Fruit fly (Drosophila melanogaster) whole organism, embryonic: Measurements from ENCODE around the gene PIP4K.

ENCODE experiments used
- CG12104 ChIP-seq: fragments of 200-800 bp; sonication (Bioruptor generic); optimal IDR thresholded peaks from 3 replicates; lab custom pipeline; 2016; ENCODE audit warnings: missing biosample characterization, missing genetic modification characterization
- CG6813 ChIP-seq: fragments of 200-800 bp; sonication (Bioruptor generic); optimal IDR thresholded peaks from 2 replicates; lab custom pipeline; 2017; ENCODE audit warnings: missing biosample characterization, missing genetic modification characterization, mild to moderate bottlenecking, moderate library complexity, missing genetic modification reagents
- Hmr ChIP-seq: fragments of 200-800 bp; sonication (Bioruptor generic); optimal IDR thresholded peaks from 3 replicates; lab custom pipeline; 2017; ENCODE audit warnings: mild to moderate bottlenecking, missing biosample characterization, missing genetic modification reagents, missing genetic modification characterization
- cad ChIP-seq: fragments of >200 bp; optimal IDR thresholded peaks from 2 replicates; lab custom pipeline; 2017; ENCODE audit warnings: missing biosample characterization, missing genetic modification characterization
- unc-4 ChIP-seq: fragments of 200-800 bp; sonication (Bioruptor generic); IDR thresholded peaks from 2 replicates; pipeline ENCODE4 v1.3.6; 2022; ENCODE audit warnings: missing biosample characterization, missing genetic modification characterization; ENCODE audit not compliant: partially characterized antibody

- no peak for TF ChIP-seq CG12104 (GFP tag; lab: Kevin White, UChicago)
- TF ChIP-seq unc-4 (GFP tag; lab: Robert Waterston, UW), result no peak
- TF ChIP-seq Hmr, result no peak
- TF ChIP-seq CG6813 (GFP tag; lab: Kevin White, UChicago), result no peak
- TF ChIP-seq cad, result no peak
Observed at dm6 chr4:1224232-1224631, 27.6 kb upstream of the PIP4K start.
